Worm (Caenorhabditis elegans): ENCODE data around the gene his-40.

- no peak for TF ChIP-seq him-1 (tag; optimal IDR thresholded peaks at IDR 0.05)
- no peak for TF ChIP-seq W03F9.2 (tag; optimal IDR thresholded peaks at IDR 0.05)
Observed at ce11 chrX:7343218-7343617, 33.3 kb downstream of the his-40 start.

All from whole organism, L4/young adult.